Fruit fly (Drosophila melanogaster) whole organism, embryonic: ENCODE data around the gene IscU.

Source experiments
- Adf1 ChIP-seq: fragments of 200-800 bp; sonication (Bioruptor generic); IDR thresholded peaks from 2 replicates; pipeline ENCODE4 v1.3.6; 2022; ENCODE audit warnings: missing biosample characterization, missing genetic modification characterization
- Atf3 ChIP-seq: fragments of 200-800 bp; sonication (Bioruptor generic); optimal IDR thresholded peaks from 3 replicates; lab custom pipeline; 2016; ENCODE audit warnings: missing biosample characterization, missing genetic modification characterization
- B-H1 ChIP-seq: fragments of 200-800 bp; sonication (Bioruptor generic); IDR thresholded peaks from 3 replicates; pipeline ENCODE4 v1.3.6; 2022; ENCODE audit warnings: missing biosample characterization, missing genetic modification characterization
- CG10209 ChIP-seq: fragments of 200-800 bp; sonication (Bioruptor generic); optimal IDR thresholded peaks from 3 replicates; lab custom pipeline; 2017; ENCODE audit warnings: missing biosample characterization, mild to moderate bottlenecking, missing genetic modification characterization, missing genetic modification reagents
- CG10543 ChIP-seq: fragments of 200-800 bp; sonication (Bioruptor generic); optimal IDR thresholded peaks from 3 replicates; lab custom pipeline; 2017; ENCODE audit warnings: missing biosample characterization, mild to moderate bottlenecking, missing genetic modification characterization, moderate library complexity
- CG11398 ChIP-seq: fragments of 200-800 bp; sonication (Bioruptor generic); optimal IDR thresholded peaks from 2 replicates; lab custom pipeline; 2016; ENCODE audit warnings: missing biosample characterization, missing genetic modification characterization
- CG11696 ChIP-seq: fragments of 200-800 bp; sonication (Bioruptor generic); IDR thresholded peaks from 2 replicates; pipeline ENCODE4 v1.3.6; 2022; ENCODE audit warnings: missing biosample characterization, missing genetic modification characterization
- CG12769 ChIP-seq: fragments of 200-800 bp; sonication (Bioruptor generic); optimal IDR thresholded peaks from 2 replicates; lab custom pipeline; 2019; ENCODE audit warnings: missing biosample characterization, mild to moderate bottlenecking, missing genetic modification characterization, moderate library complexity
- CG13296 ChIP-seq: fragments of 200-800 bp; sonication (Bioruptor generic); optimal IDR thresholded peaks from 3 replicates; lab custom pipeline; 2018; ENCODE audit warnings: missing biosample characterization, mild to moderate bottlenecking, missing genetic modification characterization
- CG15601 ChIP-seq: fragments of 200-800 bp; sonication (Bioruptor generic); optimal IDR thresholded peaks from 3 replicates; lab custom pipeline; 2019; ENCODE audit warnings: missing biosample characterization, mild to moderate bottlenecking, missing genetic modification characterization, moderate library complexity
- CG15696 ChIP-seq: fragments of 200-800 bp; sonication (Bioruptor generic); optimal IDR thresholded peaks from 2 replicates; lab custom pipeline; 2019; ENCODE audit warnings: missing biosample characterization, mild to moderate bottlenecking, missing genetic modification characterization, moderate library complexity
- CG1602 ChIP-seq: fragments of 200-800 bp; sonication (Bioruptor generic); optimal IDR thresholded peaks from 3 replicates; lab custom pipeline; 2016; ENCODE audit warnings: missing biosample characterization, missing genetic modification characterization
- CG18476 ChIP-seq: fragments of 200-800 bp; sonication (Bioruptor generic); optimal IDR thresholded peaks from 2 replicates; lab custom pipeline; 2016; ENCODE audit warnings: missing biosample characterization, mild to moderate bottlenecking, missing genetic modification characterization
- CG18599 ChIP-seq: fragments of 200-800 bp; sonication (Bioruptor generic); optimal IDR thresholded peaks from 3 replicates; lab custom pipeline; 2017; ENCODE audit warnings: missing biosample characterization, missing genetic modification characterization, mild to moderate bottlenecking, moderate library complexity, missing genetic modification reagents
- CG2129 ChIP-seq: fragments of 200-800 bp; sonication (Bioruptor generic); IDR thresholded peaks from 2 replicates; pipeline ENCODE4 v1.3.6; 2022; ENCODE audit warnings: missing biosample characterization, missing genetic modification characterization; ENCODE audit not compliant: partially characterized antibody
- CG33557 ChIP-seq: fragments of 200-800 bp; sonication (Bioruptor generic); optimal IDR thresholded peaks from 2 replicates; lab custom pipeline; 2019; ENCODE audit warnings: missing biosample characterization, mild to moderate bottlenecking, missing genetic modification characterization, moderate library complexity
- CG43689 ChIP-seq: fragments of 200-800 bp; sonication (Bioruptor generic); IDR thresholded peaks from 2 replicates; pipeline ENCODE4 v1.3.6; 2022; ENCODE audit warnings: missing biosample characterization, missing genetic modification characterization
- CG7372 ChIP-seq: fragments of 200-800 bp; sonication (Bioruptor generic); IDR thresholded peaks from 2 replicates; pipeline ENCODE4 v1.3.6; 2022; ENCODE audit warnings: missing biosample characterization, missing genetic modification characterization
- CoRest ChIP-seq: fragments of 200-800 bp; sonication (Bioruptor generic); optimal IDR thresholded peaks from 3 replicates; lab custom pipeline; 2018; ENCODE audit warnings: missing biosample characterization, mild to moderate bottlenecking, missing genetic modification characterization, moderate library complexity
- D ChIP-seq, 2 experiments: fragments of 200-800 bp in 1 of 2; fragments of >200 bp in 1 of 2; sonication (Bioruptor generic) in 1 of 2; optimal IDR thresholded peaks; 2 replicates in 1 of 2; 3 replicates in 1 of 2; lab custom pipeline; 2017; ENCODE audit warnings: mild to moderate bottlenecking in 1 of 2, missing biosample characterization in 1 of 2, missing genetic modification characterization in 1 of 2, missing genetic modification reagents in 1 of 2
- Hmr ChIP-seq: fragments of 200-800 bp; sonication (Bioruptor generic); optimal IDR thresholded peaks from 3 replicates; lab custom pipeline; 2017; ENCODE audit warnings: mild to moderate bottlenecking, missing biosample characterization, missing genetic modification reagents, missing genetic modification characterization
- Hr78 ChIP-seq, 2 experiments: fragments of 200-800 bp in 1 of 2; fragments of >200 bp in 1 of 2; sonication (Bioruptor generic) in 1 of 2; optimal IDR thresholded peaks; 2 replicates each; lab custom pipeline; 2017 to 2019; ENCODE audit warnings: missing biosample characterization in 2 of 2, missing genetic modification characterization in 2 of 2, mild to moderate bottlenecking in 1 of 2, moderate library complexity in 1 of 2
- Jarid2 ChIP-seq: fragments of 200-800 bp; sonication (Bioruptor generic); optimal IDR thresholded peaks from 3 replicates; lab custom pipeline; 2017; ENCODE audit warnings: mild to moderate bottlenecking, missing biosample characterization, missing genetic modification reagents, missing genetic modification characterization
- MTF-1 ChIP-seq: fragments of 200-800 bp; sonication (Bioruptor generic); optimal IDR thresholded peaks from 2 replicates; lab custom pipeline; 2018; ENCODE audit warnings: missing biosample characterization, mild to moderate bottlenecking, missing genetic modification characterization, borderline replicate concordance
- Meics ChIP-seq: fragments of 200-800 bp; sonication (Bioruptor generic); optimal IDR thresholded peaks from 2 replicates; lab custom pipeline; 2017; ENCODE audit warnings: missing biosample characterization, mild to moderate bottlenecking, missing genetic modification characterization
- Stat92E ChIP-seq, 3 experiments: fragments of >200 bp in 2 of 3; fragments of 200-800 bp in 1 of 3; sonication (Bioruptor generic) in 1 of 3; optimal IDR thresholded peaks; 2 replicates each; lab custom pipeline; 2017 to 2019; ENCODE audit warnings: missing biosample characterization in 3 of 3, missing genetic modification characterization in 3 of 3, mild to moderate bottlenecking in 1 of 3, moderate library complexity in 1 of 3
- bsh ChIP-seq, 2 experiments: fragments of 200-800 bp; sonication (Bioruptor generic); optimal IDR thresholded peaks; 2 replicates each; lab custom pipeline; 2017 to 2018; ENCODE audit warnings: mild to moderate bottlenecking in 2 of 2, missing biosample characterization in 2 of 2, missing genetic modification characterization in 2 of 2, moderate library complexity in 1 of 2
- cas ChIP-seq: fragments of 200-800 bp; sonication (Bioruptor generic); IDR thresholded peaks from 2 replicates; pipeline ENCODE4 v1.3.6; 2022; ENCODE audit warnings: missing biosample characterization, missing genetic modification characterization
- chm ChIP-seq: fragments of 200-800 bp; sonication (Bioruptor generic); IDR thresholded peaks from 2 replicates; pipeline ENCODE4 v1.3.6; 2022; ENCODE audit warnings: missing biosample characterization, missing genetic modification characterization
- dm ChIP-seq: fragments of 200-800 bp; sonication (Bioruptor generic); optimal IDR thresholded peaks from 3 replicates; lab custom pipeline; 2016; ENCODE audit warnings: missing biosample characterization, missing genetic modification characterization
- emc ChIP-seq: fragments of 200-800 bp; sonication (Bioruptor generic); optimal IDR thresholded peaks from 2 replicates; lab custom pipeline; 2016; ENCODE audit warnings: missing biosample characterization, missing genetic modification characterization
- fd102C ChIP-seq: fragments of 200-800 bp; sonication (Bioruptor generic); optimal IDR thresholded peaks from 2 replicates; lab custom pipeline; 2018; ENCODE audit warnings: missing biosample characterization, mild to moderate bottlenecking, missing genetic modification characterization, moderate library complexity
- fd3F ChIP-seq: fragments of 200-800 bp; sonication (Bioruptor generic); optimal IDR thresholded peaks from 2 replicates; lab custom pipeline; 2018; ENCODE audit warnings: missing biosample characterization, mild to moderate bottlenecking, missing genetic modification characterization, moderate library complexity
- gcm ChIP-seq: fragments of 200-800 bp; sonication (Bioruptor generic); optimal IDR thresholded peaks from 2 replicates; lab custom pipeline; 2019; ENCODE audit warnings: missing biosample characterization, mild to moderate bottlenecking, missing genetic modification characterization, moderate library complexity
- gcm2 ChIP-seq: fragments of 200-800 bp; sonication (Bioruptor generic); optimal IDR thresholded peaks from 2 replicates; lab custom pipeline; 2016; ENCODE audit warnings: missing biosample characterization, missing genetic modification characterization
- grn ChIP-seq: fragments of 200-800 bp; sonication (Bioruptor generic); optimal IDR thresholded peaks from 3 replicates; lab custom pipeline; 2017; ENCODE audit warnings: missing biosample characterization, missing genetic modification characterization
- gsb-n ChIP-seq: fragments of 200-800 bp; sonication (Bioruptor generic); optimal IDR thresholded peaks from 3 replicates; lab custom pipeline; 2018; ENCODE audit warnings: missing biosample characterization, mild to moderate bottlenecking, missing genetic modification characterization
- h ChIP-seq: fragments of >200 bp; optimal IDR thresholded peaks from 2 replicates; lab custom pipeline; 2017
- hth ChIP-seq: fragments of >200 bp; optimal IDR thresholded peaks from 2 replicates; lab custom pipeline; 2017; ENCODE audit warnings: inconsistent platforms
- ind ChIP-seq: fragments of 200-800 bp; sonication (Bioruptor generic); optimal IDR thresholded peaks from 3 replicates; lab custom pipeline; 2016; ENCODE audit warnings: missing biosample characterization, missing genetic modification characterization
- jigr1 ChIP-seq: fragments of 200-800 bp; sonication (Bioruptor generic); IDR thresholded peaks from 3 replicates; pipeline ENCODE4 v1.3.6; 2022; ENCODE audit warnings: missing biosample characterization, missing genetic modification characterization
- ken ChIP-seq: fragments of 200-800 bp; sonication (Bioruptor generic); IDR thresholded peaks from 3 replicates; pipeline ENCODE4 v1.3.6; 2022; ENCODE audit warnings: missing biosample characterization, missing genetic modification characterization
- klu ChIP-seq: fragments of 200-800 bp; sonication (Bioruptor generic); IDR thresholded peaks from 2 replicates; pipeline ENCODE4 v1.3.6; 2022; ENCODE audit warnings: missing biosample characterization, missing genetic modification characterization
- knrl ChIP-seq: fragments of 200-800 bp; sonication (Bioruptor generic); IDR thresholded peaks from 3 replicates; pipeline ENCODE4 v1.3.6; 2022; ENCODE audit warnings: missing biosample characterization, missing genetic modification characterization; ENCODE audit not compliant: partially characterized antibody
- maf-S ChIP-seq: fragments of 200-800 bp; sonication (Bioruptor generic); optimal IDR thresholded peaks from 2 replicates; lab custom pipeline; 2016; ENCODE audit warnings: missing biosample characterization, missing genetic modification characterization
- nerfin-1 ChIP-seq: fragments of 200-800 bp; sonication (Bioruptor generic); optimal IDR thresholded peaks from 3 replicates; lab custom pipeline; 2019; ENCODE audit warnings: missing biosample characterization, mild to moderate bottlenecking, missing genetic modification characterization, moderate library complexity
- pzg ChIP-seq: fragments of 200-800 bp; sonication (Bioruptor generic); optimal IDR thresholded peaks from 3 replicates; lab custom pipeline; 2018; ENCODE audit warnings: missing biosample characterization, mild to moderate bottlenecking, missing genetic modification characterization, moderate library complexity
- sug ChIP-seq: fragments of 200-800 bp; optimal IDR thresholded peaks from 2 replicates; lab custom pipeline; 2019; ENCODE audit warnings: missing biosample characterization, mild to moderate bottlenecking, missing genetic modification characterization, moderate library complexity
- trem ChIP-seq: fragments of 200-800 bp; optimal IDR thresholded peaks from 3 replicates; lab custom pipeline; 2019; ENCODE audit warnings: missing biosample characterization, mild to moderate bottlenecking, missing genetic modification characterization, moderate library complexity
- twi ChIP-seq: fragments of 200-800 bp; optimal IDR thresholded peaks from 2 replicates; lab custom pipeline; 2019; ENCODE audit warnings: missing biosample characterization, mild to moderate bottlenecking, missing genetic modification characterization, moderate library complexity

IscU gene

dm6 chr3R:8808518-8808921, 15.5 kb downstream of the IscU start (continued):
- TF ChIP-seq CG15601 (tag; lab: Kevin White, UChicago) (peak; percentile 73), CG11696 (GFP tag; lab: Robert Waterston, UW) (no peak), ken (GFP tag; lab: Robert Waterston, UW) (no peak), hth (lab: Kevin White, UChicago) (no peak), D (optimal IDR thresholded peaks at IDR 0.05; lab: Kevin White, UChicago) (no peak), D (GFP tag; optimal IDR thresholded peaks at IDR 0.05; lab: Kevin White, UChicago) (peak; percentile 86), bsh (GFP tag; optimal IDR thresholded peaks at IDR 0.05; lab: Kevin White, UChicago) (peak in 1 of 2 experiments; percentile 80), jigr1 (GFP tag; lab: Robert Waterston, UW) (no peak), CG18599 (GFP tag; lab: Kevin White, UChicago) (peak; percentile 40), cas (no peak), B-H1 (GFP tag; lab: Robert Waterston, UW) (no peak), CG15696 (tag; lab: Kevin White, UChicago) (peak; percentile 99), knrl (GFP tag; lab: Robert Waterston, UW) (no peak), sug (no peak), klu (GFP tag; lab: Robert Waterston, UW) (no peak), MTF-1 (GFP tag; lab: Kevin White, UChicago) (no peak), maf-S (GFP tag; lab: Kevin White, UChicago) (peak; percentile 18), CG18476 (GFP tag; lab: Kevin White, UChicago) (peak; percentile 63), dm (GFP tag; lab: Kevin White, UChicago) (no peak), gsb-n (tag; lab: Kevin White, UChicago) (peak; percentile 85), pzg (GFP tag; lab: Kevin White, UChicago) (no peak), CG11398 (peak; percentile 17), grn (peak; percentile 73), CG1602 (GFP tag; lab: Kevin White, UChicago) (peak; percentile 87), emc (GFP tag; lab: Kevin White, UChicago) (no peak), nerfin-1 (peak; percentile 83), CoRest (tag; lab: Kevin White, UChicago) (peak; percentile 83), twi (tag; lab: Kevin White, UChicago) (peak; percentile 76), CG43689 (GFP tag; lab: Robert Waterston, UW) (no peak), Hmr (peak; percentile 21), Atf3 (GFP tag; lab: Kevin White, UChicago) (peak; percentile 60), gcm2 (GFP tag; lab: Kevin White, UChicago) (no peak), gcm (GFP tag; lab: Kevin White, UChicago) (peak; percentile 88), Hr78 (GFP tag; optimal IDR thresholded peaks at IDR 0.05; lab: Kevin White, UChicago) (peak in 1 of 2 experiments; percentile 31), Meics (GFP tag; lab: Kevin White, UChicago) (peak; percentile 21), CG33557 (GFP tag; lab: Kevin White, UChicago) (peak; percentile 96), Stat92E (GFP tag; optimal IDR thresholded peaks at IDR 0.05; lab: Kevin White, UChicago) (peak in 1 of 3 experiments; percentile 71), fd3F (GFP tag; lab: Kevin White, UChicago) (no peak), fd102C (peak; percentile 94), CG7372 (GFP tag; lab: Robert Waterston, UW) (no peak), CG12769 (tag; lab: Kevin White, UChicago) (no peak), Adf1 (GFP tag; lab: Robert Waterston, UW) (no peak), CG13296 (no peak), Jarid2 (GFP tag; lab: Kevin White, UChicago) (no peak), CG2129 (no peak), trem (tag; lab: Kevin White, UChicago) (peak; percentile 91), CG10209 (GFP tag; lab: Kevin White, UChicago) (peak; percentile 68), chm (no peak), CG10543 (GFP tag; lab: Kevin White, UChicago) (no peak), ind (GFP tag; lab: Kevin White, UChicago) (peak; percentile 42), h (lab: Kevin White, UChicago) (no peak)
